Fruit fly (Drosophila melanogaster): ENCODE data around the gene CG17078.
A peak's percentile ranks its signal among the peaks of the same experiment; 100 is the strongest.

CG17078 gene

dm6 chr2L:267441-268089 is 10.5 kb downstream of the CG17078 start, which contains the start of gene CG17075 (continued):
- TF ChIP-seq CG12071 (GFP tag; optimal IDR thresholded peaks at IDR 0.05), result peak; percentile 88
- peak; percentile 91 for TF ChIP-seq MBD-R2 (GFP tag; IDR thresholded peaks at IDR 0.05)
- TF ChIP-seq Neu2 (GFP tag; optimal IDR thresholded peaks at IDR 0.05; ENCODE audit: borderline replicate concordance), result no peak
- TF ChIP-seq Opbp (GFP tag; IDR thresholded peaks at IDR 0.05; ENCODE audit: partially characterized antibody), result no peak
- TF ChIP-seq Vsx1 (GFP tag; optimal IDR thresholded peaks at IDR 0.05), result peak; percentile 84
- TF ChIP-seq unc-4 (GFP tag; IDR thresholded peaks at IDR 0.05; ENCODE audit: partially characterized antibody), result no peak
- peak; percentile 81 for TF ChIP-seq Mad (GFP tag; optimal IDR thresholded peaks at IDR 0.05)
- TF ChIP-seq HLH4C (GFP tag; IDR thresholded peaks at IDR 0.05; ENCODE audit: partially characterized antibody), result no peak
- peak; percentile 97 for TF ChIP-seq CG14014 (GFP tag; IDR thresholded peaks at IDR 0.05)
- TF ChIP-seq CG13296 (GFP tag; optimal IDR thresholded peaks at IDR 0.05), result peak; percentile 95
- TF ChIP-seq CG10209 (GFP tag; optimal IDR thresholded peaks at IDR 0.05), result peak; percentile 96
- TF ChIP-seq hkb (optimal IDR thresholded peaks at IDR 0.05), result no peak
- peak; percentile 96 for TF ChIP-seq hkb (GFP tag; IDR thresholded peaks at IDR 0.05)
- TF ChIP-seq CG5953 (GFP tag; IDR thresholded peaks at IDR 0.05), result peak; percentile 91
- TF ChIP-seq E2f2 (GFP tag; IDR thresholded peaks at IDR 0.05), result peak; percentile 79
- TF ChIP-seq Rx (GFP tag; IDR thresholded peaks at IDR 0.05), result peak; percentile 87
- TF ChIP-seq Hr78 (GFP tag; optimal IDR thresholded peaks at IDR 0.05), result no peak
- TF ChIP-seq run (tag; optimal IDR thresholded peaks at IDR 0.05), result peak; percentile 87
- TF ChIP-seq Asciz (GFP tag; optimal IDR thresholded peaks at IDR 0.05), result peak; percentile 95
- TF ChIP-seq gcm (GFP tag; optimal IDR thresholded peaks at IDR 0.05), result peak; percentile 94
- TF ChIP-seq NC2α (GFP tag; optimal IDR thresholded peaks at IDR 0.05), result no peak
- TF ChIP-seq CG12236 (GFP tag; optimal IDR thresholded peaks at IDR 0.05), result peak; percentile 32
- peak; percentile 12 for TF ChIP-seq pzg (GFP tag; optimal IDR thresholded peaks at IDR 0.05)
- peak; percentile 91 for TF ChIP-seq Gug (GFP tag; IDR thresholded peaks at IDR 0.05)
- TF ChIP-seq Lpt (GFP tag; optimal IDR thresholded peaks at IDR 0.05), result no peak
- TF ChIP-seq Ssrp (tag; optimal IDR thresholded peaks at IDR 0.05), result peak; percentile 90
- TF ChIP-seq CG12942 (GFP tag; optimal IDR thresholded peaks at IDR 0.05), result peak; percentile 92
- TF ChIP-seq shn (GFP tag; optimal IDR thresholded peaks at IDR 0.05), result peak; percentile 48
- no peak for TF ChIP-seq CG33557 (GFP tag; optimal IDR thresholded peaks at IDR 0.05)
- TF ChIP-seq ssp (GFP tag; IDR thresholded peaks at IDR 0.05), result peak; percentile 85
- no peak for TF ChIP-seq grn (GFP tag; optimal IDR thresholded peaks at IDR 0.05)
- peak; percentile 97 for TF ChIP-seq Sox102F (GFP tag; optimal IDR thresholded peaks at IDR 0.05)
- TF ChIP-seq CG3847 (GFP tag; IDR thresholded peaks at IDR 0.05), result peak; percentile 96
- peak; percentile 40 for TF ChIP-seq nom (GFP tag; optimal IDR thresholded peaks at IDR 0.05)
- TF ChIP-seq fd3F (GFP tag; optimal IDR thresholded peaks at IDR 0.05), result peak; percentile 96
- TF ChIP-seq CG8089 (GFP tag; optimal IDR thresholded peaks at IDR 0.05), result peak; percentile 48
- peak; percentile 96 for TF ChIP-seq CG8924 (tag; optimal IDR thresholded peaks at IDR 0.05)
- TF ChIP-seq cwo (GFP tag; optimal IDR thresholded peaks at IDR 0.05), result peak; percentile 94
- TF ChIP-seq abd-A (tag; optimal IDR thresholded peaks at IDR 0.05), result peak; percentile 72
- peak; percentile 72 for TF ChIP-seq CG8281 (tag; optimal IDR thresholded peaks at IDR 0.05)
- peak; percentile 83 for TF ChIP-seq CG1529 (GFP tag; optimal IDR thresholded peaks at IDR 0.05)
- TF ChIP-seq ash1 (GFP tag; optimal IDR thresholded peaks at IDR 0.05), result no peak
- peak; percentile 12 for TF ChIP-seq CG33213 (GFP tag; optimal IDR thresholded peaks at IDR 0.05)
- peak; percentile 88 for TF ChIP-seq mam (GFP tag; optimal IDR thresholded peaks at IDR 0.05)
- TF ChIP-seq Abd-B (GFP tag; optimal IDR thresholded peaks at IDR 0.05), result peak; percentile 93
- TF ChIP-seq CG2875 (GFP tag; optimal IDR thresholded peaks at IDR 0.05), result peak; percentile 87
- TF ChIP-seq CG15514 (GFP tag; optimal IDR thresholded peaks at IDR 0.05), result peak; percentile 93
- TF ChIP-seq CG7987 (GFP tag; optimal IDR thresholded peaks at IDR 0.05), result peak; percentile 76
- TF ChIP-seq phol (tag; optimal IDR thresholded peaks at IDR 0.05), result peak; percentile 91
